Worm (Caenorhabditis elegans) whole organism, mixed stage, embryonic: ENCODE results near the gene K02A2.1.

Source experiments
- ceh-43 ChIP-seq: fragments of 200-800 bp; sonication (Bioruptor generic); optimal IDR thresholded peaks from 2 replicates; lab custom pipeline; 2018; ENCODE audit warnings: mild to moderate bottlenecking, missing genetic modification characterization, moderate library complexity, missing compliant biosample characterization
- ces-1 ChIP-seq: fragments of 150-350 bp; optimal IDR thresholded peaks from 2 replicates; lab custom pipeline; 2014; ENCODE audit warnings: missing biosample characterization, missing genetic modification reagents, missing genetic modification characterization
- elt-3 ChIP-seq: fragments of 150-350 bp; optimal IDR thresholded peaks from 2 replicates; lab custom pipeline; 2014; ENCODE audit warnings: missing biosample characterization, missing genetic modification characterization
- flh-1 ChIP-seq: fragments of 200-800 bp; sonication (Bioruptor generic); optimal IDR thresholded peaks from 2 replicates; lab custom pipeline; 2018; ENCODE audit warnings: mild to moderate bottlenecking, missing genetic modification characterization, moderate library complexity, missing compliant biosample characterization
- ham-2 ChIP-seq: fragments of 200-800 bp; sonication (Bioruptor generic); optimal IDR thresholded peaks from 2 replicates; lab custom pipeline; 2018; ENCODE audit warnings: mild to moderate bottlenecking, missing genetic modification characterization, missing compliant biosample characterization
- lin-13 ChIP-seq: fragments of 150-350 bp; optimal IDR thresholded peaks from 2 replicates; lab custom pipeline; 2014; ENCODE audit warnings: missing biosample characterization, missing genetic modification characterization
- nhr-28 ChIP-seq: fragments of 150-350 bp; optimal IDR thresholded peaks from 2 replicates; lab custom pipeline; 2014; ENCODE audit warnings: missing biosample characterization, missing genetic modification characterization
- nhr-76 ChIP-seq: sonication (generic microtip); optimal IDR thresholded peaks from 2 replicates; lab custom pipeline; 2017; ENCODE audit warnings: missing biosample characterization, missing genetic modification characterization
- pha-4 ChIP-seq: fragments of 150-350 bp; optimal IDR thresholded peaks from 2 replicates; lab custom pipeline; 2018; ENCODE audit warnings: missing biosample characterization, missing genetic modification reagents, missing genetic modification characterization
- snpc-4 ChIP-seq: fragments of 150-350 bp; optimal IDR thresholded peaks from 2 replicates; lab custom pipeline; 2014; ENCODE audit warnings: missing biosample characterization, missing genetic modification characterization
- sptf-1 ChIP-seq: sonication (generic microtip); optimal IDR thresholded peaks from 2 replicates; lab custom pipeline; 2017; ENCODE audit warnings: mild to moderate bottlenecking, missing genetic modification characterization, moderate library complexity, missing compliant biosample characterization
- unc-39 ChIP-seq: fragments of 150-350 bp; optimal IDR thresholded peaks from 2 replicates; lab custom pipeline; 2014; ENCODE audit warnings: missing biosample characterization, missing genetic modification characterization
- unc-62 ChIP-seq: fragments of 150-350 bp; optimal IDR thresholded peaks from 2 replicates; lab custom pipeline; 2014; ENCODE audit warnings: missing biosample characterization, missing genetic modification reagents, missing genetic modification characterization
- ztf-11 ChIP-seq: fragments of 150-350 bp; optimal IDR thresholded peaks from 2 replicates; lab custom pipeline; 2014; ENCODE audit warnings: missing biosample characterization, missing genetic modification characterization

DNA sequence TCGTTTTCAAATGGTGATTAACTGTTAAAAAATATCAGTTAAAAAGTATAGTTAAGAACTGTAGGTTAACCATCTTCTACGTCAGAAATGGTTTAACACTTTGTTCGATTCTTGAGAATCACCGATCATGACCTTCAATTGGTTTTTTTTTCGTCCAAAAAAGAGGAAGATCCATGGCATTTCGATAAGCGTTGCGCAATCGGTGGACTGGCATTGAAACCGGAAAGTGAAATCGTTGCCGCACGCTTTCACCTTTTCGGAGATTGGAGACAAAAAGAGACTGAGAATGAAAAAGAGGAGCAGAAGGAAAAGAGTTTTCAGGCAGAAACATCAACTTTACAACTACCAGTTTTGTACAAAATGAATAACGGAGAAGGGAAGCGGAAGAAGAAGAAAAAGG, 29.8 kb upstream of the K02A2.1 start:
- TF ChIP-seq ham-2 (GFP tag; lab: Kevin White, UChicago) (peak; percentile 24), unc-39 (tag; lab: Kevin White, UChicago) (no peak), snpc-4 (tag; lab: Kevin White, UChicago) (no peak), elt-3 (tag; lab: Kevin White, UChicago) (no peak), ztf-11 (tag; lab: Kevin White, UChicago) (no peak), ces-1 (no peak), unc-62 (GFP tag; lab: Kevin White, UChicago) (no peak), nhr-76 (tag; lab: Kevin White, UChicago) (no peak), pha-4 (tag; lab: Kevin White, UChicago) (no peak), lin-13 (tag; lab: Kevin White, UChicago) (no peak), flh-1 (GFP tag; lab: Kevin White, UChicago) (no peak), ceh-43 (GFP tag; lab: Kevin White, UChicago) (no peak), sptf-1 (tag; lab: Kevin White, UChicago) (no peak), nhr-28 (no peak)
